Worm (Caenorhabditis elegans): ENCODE measurements around the gene ZK1321.1.

DNA sequence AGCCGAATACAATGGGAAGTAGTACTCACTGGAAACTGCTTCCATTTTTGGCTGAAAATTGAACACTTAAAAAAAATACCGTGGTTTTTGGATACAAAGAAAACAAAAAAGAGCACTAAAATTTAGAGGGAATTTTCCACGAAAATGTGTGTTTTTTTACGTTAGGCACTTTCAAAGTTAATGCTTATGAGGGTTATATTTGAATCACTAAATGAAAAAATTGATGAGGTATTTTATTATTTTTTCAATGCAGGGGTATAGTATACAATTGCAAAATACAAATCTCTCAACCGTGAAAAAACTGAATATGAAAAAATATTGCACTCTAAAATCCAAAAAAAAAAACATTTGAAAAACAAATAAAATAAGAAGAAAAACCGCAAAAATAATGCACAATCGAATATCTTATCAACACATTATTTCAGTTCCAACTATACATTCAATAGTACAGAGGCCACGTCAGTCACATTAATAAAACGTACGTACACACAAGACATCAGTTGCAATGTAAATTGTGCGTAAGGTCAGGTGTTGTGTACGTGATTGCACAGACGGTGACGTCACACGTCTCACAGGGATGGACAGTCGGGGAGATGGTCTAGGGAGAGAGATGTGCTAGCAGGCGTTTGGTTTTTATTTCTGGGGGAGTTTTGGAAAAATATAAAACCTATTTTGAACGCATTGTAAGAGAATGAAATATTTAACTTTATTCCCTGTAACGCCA, 16.1 kb downstream of the ZK1321.1 start, which contains the start of gene aqp-10:
- TF ChIP-seq ceh-36 (tag; optimal IDR thresholded peaks at IDR 0.05): no peak
- no peak for TF ChIP-seq ets-7 (tag; optimal IDR thresholded peaks at IDR 0.05)
- TF ChIP-seq ama-1 (optimal IDR thresholded peaks at IDR 0.05): no peak
- TF ChIP-seq scrt-1 (GFP tag; IDR thresholded peaks at IDR 0.05): no peak
- no peak for TF ChIP-seq tra-4 (tag; optimal IDR thresholded peaks at IDR 0.05)
- no peak for TF ChIP-seq ceh-13 (GFP tag; optimal IDR thresholded peaks at IDR 0.05)
- no peak for TF ChIP-seq tbx-11 (GFP tag; IDR thresholded peaks at IDR 0.05)
- TF ChIP-seq sea-1 (GFP tag; conservative IDR thresholded peaks at IDR 0.05): no peak
- TF ChIP-seq flt-1 (GFP tag; IDR thresholded peaks at IDR 0.05): no peak
- no peak for TF ChIP-seq tbx-37 (GFP tag; conservative IDR thresholded peaks at IDR 0.05)

Data from whole organism, early embryonic.